Worm (Caenorhabditis elegans) whole organism, mixed stage, embryonic: ENCODE results near the gene Y55F3C.10.

Source experiments
- M03D4.4 ChIP-seq: sonication (generic microtip); optimal IDR thresholded peaks from 2 replicates; lab custom pipeline; 2017; ENCODE audit warnings: mild to moderate bottlenecking, missing genetic modification characterization, missing compliant biosample characterization
- bed-3 ChIP-seq: fragments of 200-800 bp; sonication (Bioruptor generic); optimal IDR thresholded peaks from 3 replicates; lab custom pipeline; 2018; ENCODE audit warnings: mild to moderate bottlenecking, missing genetic modification characterization, moderate library complexity, missing compliant biosample characterization
- blmp-1 ChIP-seq: fragments of 150-350 bp; optimal IDR thresholded peaks from 2 replicates; lab custom pipeline; 2014; ENCODE audit warnings: missing biosample characterization, missing genetic modification characterization
- ceh-39 ChIP-seq: fragments of 150-350 bp; optimal IDR thresholded peaks from 2 replicates; lab custom pipeline; 2014; ENCODE audit warnings: missing biosample characterization, missing genetic modification characterization
- ceh-43 ChIP-seq: fragments of 200-800 bp; sonication (Bioruptor generic); optimal IDR thresholded peaks from 2 replicates; lab custom pipeline; 2018; ENCODE audit warnings: mild to moderate bottlenecking, missing genetic modification characterization, moderate library complexity, missing compliant biosample characterization
- ceh-83 ChIP-seq: fragments of 200-800 bp; sonication (Bioruptor generic); optimal IDR thresholded peaks from 2 replicates; lab custom pipeline; 2018; ENCODE audit warnings: mild to moderate bottlenecking, missing genetic modification characterization, missing compliant biosample characterization
- ces-1 ChIP-seq: fragments of 150-350 bp; optimal IDR thresholded peaks from 2 replicates; lab custom pipeline; 2014; ENCODE audit warnings: missing biosample characterization, missing genetic modification reagents, missing genetic modification characterization
- cnd-1 ChIP-seq: fragments of 200-800 bp; sonication (Bioruptor generic); optimal IDR thresholded peaks from 2 replicates; lab custom pipeline; 2018; ENCODE audit warnings: mild to moderate bottlenecking, missing genetic modification characterization, missing compliant biosample characterization
- drap-1 ChIP-seq: fragments of 200-800 bp; sonication (Bioruptor generic); optimal IDR thresholded peaks from 3 replicates; lab custom pipeline; 2018; ENCODE audit warnings: mild to moderate bottlenecking, missing genetic modification characterization, missing compliant biosample characterization
- elt-1 ChIP-seq: sonication (generic microtip); optimal IDR thresholded peaks from 2 replicates; lab custom pipeline; 2017; ENCODE audit warnings: missing genetic modification characterization, mild to moderate bottlenecking, missing compliant biosample characterization, antibody characterized with exemption, moderate library complexity, borderline replicate concordance; ENCODE audit not compliant: insufficient read depth
- flh-1 ChIP-seq: fragments of 200-800 bp; sonication (Bioruptor generic); optimal IDR thresholded peaks from 2 replicates; lab custom pipeline; 2018; ENCODE audit warnings: mild to moderate bottlenecking, missing genetic modification characterization, moderate library complexity, missing compliant biosample characterization
- ham-2 ChIP-seq: fragments of 200-800 bp; sonication (Bioruptor generic); optimal IDR thresholded peaks from 2 replicates; lab custom pipeline; 2018; ENCODE audit warnings: mild to moderate bottlenecking, missing genetic modification characterization, missing compliant biosample characterization
- hlh-1 ChIP-seq: fragments of 150-350 bp; optimal IDR thresholded peaks from 2 replicates; lab custom pipeline; 2014; ENCODE audit warnings: missing biosample characterization, missing genetic modification reagents, missing genetic modification characterization
- lin-32 ChIP-seq: fragments of 200-800 bp; sonication (Bioruptor generic); optimal IDR thresholded peaks from 2 replicates; lab custom pipeline; 2018; ENCODE audit warnings: mild to moderate bottlenecking, missing genetic modification characterization, missing compliant biosample characterization
- lsy-2 ChIP-seq: fragments of 150-350 bp; optimal IDR thresholded peaks from 2 replicates; lab custom pipeline; 2014; ENCODE audit warnings: missing biosample characterization, missing genetic modification characterization
- mab-5 ChIP-seq: fragments of 150-350 bp; optimal IDR thresholded peaks from 2 replicates; lab custom pipeline; 2014; ENCODE audit warnings: missing biosample characterization, missing genetic modification characterization
- mep-1 ChIP-seq: fragments of 150-350 bp; optimal IDR thresholded peaks from 2 replicates; lab custom pipeline; 2017; ENCODE audit warnings: missing biosample characterization, missing genetic modification reagents, missing genetic modification characterization, inconsistent platforms
- mls-2 ChIP-seq: sonication (generic microtip); optimal IDR thresholded peaks from 2 replicates; lab custom pipeline; 2016; ENCODE audit warnings: mild to moderate bottlenecking, missing genetic modification characterization, moderate library complexity, missing compliant biosample characterization
- nhr-12 ChIP-seq: fragments of 150-350 bp; optimal IDR thresholded peaks from 2 replicates; lab custom pipeline; 2014; ENCODE audit warnings: missing biosample characterization, missing genetic modification characterization
- nhr-2 ChIP-seq: fragments of 150-350 bp; optimal IDR thresholded peaks from 2 replicates; lab custom pipeline; 2014; ENCODE audit warnings: missing biosample characterization, missing genetic modification characterization
- nhr-237 ChIP-seq: fragments of 150-350 bp; optimal IDR thresholded peaks from 2 replicates; lab custom pipeline; 2014; ENCODE audit warnings: missing biosample characterization, missing genetic modification characterization
- nhr-28 ChIP-seq: fragments of 150-350 bp; optimal IDR thresholded peaks from 2 replicates; lab custom pipeline; 2014; ENCODE audit warnings: missing biosample characterization, missing genetic modification characterization
- nhr-76 ChIP-seq: sonication (generic microtip); optimal IDR thresholded peaks from 2 replicates; lab custom pipeline; 2017; ENCODE audit warnings: missing biosample characterization, missing genetic modification characterization
- sem-2 ChIP-seq: fragments of 200-800 bp; sonication (Bioruptor generic); optimal IDR thresholded peaks from 2 replicates; lab custom pipeline; 2018; ENCODE audit warnings: mild to moderate bottlenecking, missing genetic modification characterization, missing compliant biosample characterization
- sptf-1 ChIP-seq: sonication (generic microtip); optimal IDR thresholded peaks from 2 replicates; lab custom pipeline; 2017; ENCODE audit warnings: mild to moderate bottlenecking, missing genetic modification characterization, moderate library complexity, missing compliant biosample characterization
- tbx-8 ChIP-seq: fragments of 200-800 bp; sonication (Bioruptor generic); optimal IDR thresholded peaks from 2 replicates; lab custom pipeline; 2018; ENCODE audit warnings: mild to moderate bottlenecking, missing genetic modification characterization, moderate library complexity, missing compliant biosample characterization
- unc-120 ChIP-seq: sonication (generic microtip); optimal IDR thresholded peaks from 2 replicates; lab custom pipeline; 2017; ENCODE audit warnings: missing genetic modification characterization, missing compliant biosample characterization; ENCODE audit not compliant: poor library complexity, severe bottlenecking
- unc-39 ChIP-seq: fragments of 150-350 bp; optimal IDR thresholded peaks from 2 replicates; lab custom pipeline; 2014; ENCODE audit warnings: missing biosample characterization, missing genetic modification characterization
- ztf-11 ChIP-seq: fragments of 150-350 bp; optimal IDR thresholded peaks from 2 replicates; lab custom pipeline; 2014; ENCODE audit warnings: missing biosample characterization, missing genetic modification characterization

The Y55F3C.10 gene

DNA sequence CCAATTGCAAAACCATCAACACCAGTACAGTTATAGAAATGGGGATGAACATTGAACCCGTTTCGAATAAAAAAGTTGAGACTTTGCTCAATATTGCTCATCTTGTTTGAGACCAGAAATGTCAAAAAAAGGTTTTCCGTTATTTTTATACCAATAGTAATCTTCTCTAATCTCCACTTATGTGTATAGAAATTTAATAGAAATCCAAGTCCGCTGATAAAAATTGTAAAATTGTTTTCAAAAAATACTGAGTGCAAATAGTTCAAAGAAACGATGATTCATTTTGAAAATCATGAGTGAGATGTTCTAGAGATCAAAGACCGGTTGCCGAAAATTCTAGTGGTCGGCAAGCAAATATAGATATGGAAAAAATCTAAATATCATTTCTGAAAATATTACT lies at the start of gene Y55F3C.10:
TSS of gene Y55F3C.10 (minus strand) at position 101 of the 400 bp plus-strand sequence.
- no peak for TF ChIP-seq ceh-43 (GFP tag; lab: Kevin White, UChicago)
- no peak for TF ChIP-seq cnd-1 (tag; lab: Kevin White, UChicago)
- no peak for TF ChIP-seq ztf-11 (tag; lab: Kevin White, UChicago)

DNA sequence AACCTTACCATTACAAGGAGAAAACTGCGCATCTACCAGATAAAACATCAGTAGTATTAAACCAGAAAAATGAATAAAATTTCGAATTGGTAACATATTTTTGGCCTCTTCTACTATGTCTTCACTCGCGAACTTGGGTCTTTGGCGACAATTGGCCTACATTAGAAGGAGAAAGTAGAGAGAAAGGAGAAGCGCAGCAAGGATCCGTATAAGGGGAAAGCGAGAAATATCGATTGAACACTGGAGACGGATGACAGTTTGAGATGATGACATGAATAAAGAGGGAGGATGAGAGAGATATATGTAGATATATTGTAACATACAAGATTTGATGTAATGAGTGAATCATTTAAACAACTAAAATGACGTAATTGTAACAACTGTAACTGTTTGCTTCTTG lies 49.1 kb upstream of the Y55F3C.10 start, which contains the start of gene F56B3.2:
TSS of gene F56B3.2 (minus strand) at position 273 of the 400 bp plus-strand sequence.
- TF ChIP-seq mep-1 (tag; lab: Kevin White, UChicago) = no peak
- no peak for TF ChIP-seq cnd-1 (tag; lab: Kevin White, UChicago)
- peak; percentile 31 for TF ChIP-seq ham-2 (GFP tag; lab: Kevin White, UChicago)
- no peak for TF ChIP-seq nhr-76 (tag; lab: Kevin White, UChicago)
- TF ChIP-seq ztf-11 (tag; lab: Kevin White, UChicago) = no peak
- no peak for TF ChIP-seq lsy-2 (tag; lab: Kevin White, UChicago)
- peak; percentile 93 for TF ChIP-seq blmp-1 (tag; lab: Kevin White, UChicago)
- no peak for TF ChIP-seq sem-2 (GFP tag; lab: Kevin White, UChicago)
- TF ChIP-seq drap-1 (GFP tag; lab: Kevin White, UChicago) = no peak
- no peak for TF ChIP-seq flh-1
- no peak for TF ChIP-seq tbx-8 (GFP tag; lab: Kevin White, UChicago)
- no peak for TF ChIP-seq mab-5
- TF ChIP-seq sptf-1 (tag; lab: Kevin White, UChicago) = no peak
- no peak for TF ChIP-seq nhr-237

DNA sequence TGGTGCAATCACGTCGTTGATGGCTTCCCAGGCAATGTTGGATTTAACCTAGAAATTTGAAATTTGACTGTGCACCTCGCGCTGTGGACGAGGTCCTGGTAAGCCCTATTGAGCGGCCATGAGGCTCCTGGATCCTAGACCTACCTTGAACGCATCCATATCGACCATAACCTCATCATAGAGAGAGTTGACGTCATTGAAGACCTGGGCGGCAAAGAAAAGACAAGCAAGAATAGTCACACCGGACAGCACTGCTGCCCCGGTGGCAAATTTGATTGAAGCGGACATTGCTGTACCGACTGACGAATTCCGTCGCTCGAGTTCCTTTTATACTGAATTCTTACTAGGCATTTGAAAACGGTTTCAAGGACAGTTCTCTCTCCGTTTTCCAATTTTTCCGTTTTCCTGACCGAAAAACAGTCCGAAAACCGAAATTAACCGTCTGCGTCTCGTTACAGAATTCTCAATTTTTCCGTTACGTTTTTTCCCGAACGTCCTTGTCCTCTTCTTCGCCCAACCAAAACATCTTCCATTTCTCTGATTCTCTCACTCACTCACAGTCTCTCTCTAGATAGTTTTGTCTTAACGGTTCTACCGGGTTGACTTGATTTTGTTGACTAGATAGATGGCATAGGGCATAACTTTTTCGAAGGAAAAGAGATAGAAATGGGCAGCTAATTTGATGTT lies 44.3 kb upstream of the Y55F3C.10 start, which contains the start of gene col-103:
TSS of gene col-103 (minus strand) at position 302 of the 687 bp plus-strand sequence.
- no peak for TF ChIP-seq drap-1 (GFP tag; lab: Kevin White, UChicago)
- no peak for TF ChIP-seq mep-1 (tag; lab: Kevin White, UChicago)
- no peak for TF ChIP-seq elt-1 (tag; lab: Kevin White, UChicago)
- TF ChIP-seq cnd-1 (tag; lab: Kevin White, UChicago) = no peak
- TF ChIP-seq unc-120 (tag; lab: Kevin White, UChicago) = no peak
- TF ChIP-seq blmp-1 (tag; lab: Kevin White, UChicago) = no peak
- no peak for TF ChIP-seq lin-32 (GFP tag; lab: Kevin White, UChicago)
- TF ChIP-seq ceh-83 = no peak
- no peak for TF ChIP-seq bed-3 (GFP tag; lab: Kevin White, UChicago)
- TF ChIP-seq mls-2 (tag; lab: Kevin White, UChicago) = no peak

DNA sequence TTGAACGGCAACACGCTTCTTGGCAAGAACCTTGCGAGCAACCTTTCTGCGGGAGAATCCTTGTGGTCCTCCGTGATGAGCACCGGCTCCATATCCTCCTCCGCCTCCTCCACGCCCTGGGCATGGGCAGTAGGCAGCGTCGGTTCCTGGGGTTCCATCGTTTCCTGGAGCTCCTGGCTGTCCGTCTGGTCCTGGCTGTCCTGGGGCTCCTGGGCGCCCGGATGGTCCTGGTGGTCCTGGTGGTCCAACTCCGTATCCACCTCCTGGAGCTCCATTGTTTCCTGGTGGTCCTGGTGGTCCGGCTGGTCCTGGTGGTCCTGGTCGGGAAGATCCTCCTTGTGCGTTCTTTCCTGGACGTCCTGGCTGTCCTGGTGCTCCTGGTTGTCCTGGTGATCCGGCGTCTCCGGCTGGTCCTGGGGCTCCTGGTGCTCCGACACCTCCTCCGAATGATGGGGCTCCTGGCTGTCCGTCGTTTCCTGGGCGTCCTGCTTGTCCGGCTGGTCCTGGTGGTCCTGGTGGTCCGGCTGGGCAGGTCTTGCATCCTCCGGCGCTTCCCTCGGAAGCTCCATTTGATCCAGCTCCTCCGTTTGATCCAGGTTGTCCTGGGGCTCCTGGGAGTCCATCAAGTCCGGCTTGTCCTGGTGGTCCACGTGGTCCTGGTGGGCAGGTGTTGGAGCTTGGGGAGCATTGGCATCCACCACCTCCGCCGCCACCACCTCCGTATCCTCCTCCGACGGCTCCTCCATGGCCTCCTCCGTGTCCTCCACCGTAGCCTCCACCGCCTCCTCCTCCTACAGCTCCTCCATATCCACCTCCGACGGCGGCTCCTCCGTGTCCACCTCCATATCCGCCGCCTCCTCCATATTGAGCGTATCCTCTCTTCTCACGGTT lies 43.5 kb upstream of the Y55F3C.10 start:
- TF ChIP-seq ces-1 (GFP tag; lab: Kevin White, UChicago) (no peak), nhr-28 (tag; lab: Kevin White, UChicago) (no peak), M03D4.4 (tag; lab: Kevin White, UChicago) (no peak), drap-1 (GFP tag; lab: Kevin White, UChicago) (no peak), flh-1 (no peak), ceh-83 (no peak), nhr-237 (no peak), mep-1 (tag; lab: Kevin White, UChicago) (no peak), sem-2 (GFP tag; lab: Kevin White, UChicago) (no peak), hlh-1 (tag; lab: Kevin White, UChicago) (no peak), blmp-1 (tag; lab: Kevin White, UChicago) (no peak), nhr-2 (tag; lab: Kevin White, UChicago) (no peak), cnd-1 (tag; lab: Kevin White, UChicago) (no peak), mab-5 (no peak), unc-39 (no peak), ceh-39 (tag; lab: Kevin White, UChicago) (no peak), mls-2 (tag; lab: Kevin White, UChicago) (no peak), nhr-76 (tag; lab: Kevin White, UChicago) (no peak), elt-1 (tag; lab: Kevin White, UChicago) (no peak), nhr-12 (tag; lab: Kevin White, UChicago) (no peak)
